Worm (Caenorhabditis elegans) whole organism, L1 larva: ENCODE measurements around the gene C25D7.9.

Experiments
- C04F5.9 ChIP-seq: sonication (generic microtip); optimal IDR thresholded peaks from 2 replicates; lab custom pipeline; 2016; ENCODE audit warnings: missing genetic modification characterization, missing compliant biosample characterization
- C16A3.4 ChIP-seq: fragments of 150-350 bp; optimal IDR thresholded peaks from 2 replicates; lab custom pipeline; 2014; ENCODE audit warnings: missing biosample characterization, missing genetic modification characterization
- C34B4.2 ChIP-seq: sonication (generic microtip); optimal IDR thresholded peaks from 2 replicates; lab custom pipeline; 2017; ENCODE audit warnings: mild to moderate bottlenecking, missing genetic modification characterization, missing compliant biosample characterization
- F16B12.6 ChIP-seq: fragments of 150-350 bp; optimal IDR thresholded peaks from 2 replicates; lab custom pipeline; 2014; ENCODE audit warnings: missing biosample characterization, missing genetic modification characterization
- Y116A8C.19 ChIP-seq: sonication (generic microtip); optimal IDR thresholded peaks from 2 replicates; lab custom pipeline; 2016; ENCODE audit warnings: missing compliant biosample characterization, missing genetic modification characterization, borderline replicate concordance
- aha-1 ChIP-seq: fragments of 150-350 bp; optimal IDR thresholded peaks from 2 replicates; lab custom pipeline; 2014; ENCODE audit warnings: missing biosample characterization, missing genetic modification characterization
- alr-1 ChIP-seq: fragments of 200-800 bp; sonication (Bioruptor generic); optimal IDR thresholded peaks from 2 replicates; lab custom pipeline; 2018; ENCODE audit warnings: borderline replicate concordance, mild to moderate bottlenecking, missing genetic modification characterization, missing compliant biosample characterization
- aly-2 ChIP-seq: fragments of 150-350 bp; optimal IDR thresholded peaks from 2 replicates; lab custom pipeline; 2014; ENCODE audit warnings: missing biosample characterization, missing genetic modification characterization
- ama-1 ChIP-seq: fragments of 150-350 bp; optimal IDR thresholded peaks from 2 replicates; lab custom pipeline; 2014
- blmp-1 ChIP-seq: fragments of 150-350 bp; optimal IDR thresholded peaks from 2 replicates; lab custom pipeline; 2014; ENCODE audit warnings: missing biosample characterization, missing genetic modification characterization
- ceh-63 ChIP-seq: fragments of 200-800 bp; sonication (Bioruptor generic); optimal IDR thresholded peaks from 2 replicates; lab custom pipeline; 2018; ENCODE audit warnings: mild to moderate bottlenecking, missing genetic modification characterization, missing compliant biosample characterization
- ceh-82 ChIP-seq, 3 experiments: fragments of 150-350 bp in 1 of 3; sonication (generic microtip) in 2 of 3; optimal IDR thresholded peaks; 2 replicates each; lab custom pipeline; 2014 to 2017; ENCODE audit warnings: missing biosample characterization in 3 of 3, missing genetic modification characterization in 3 of 3
- ces-1 ChIP-seq: fragments of 150-350 bp; optimal IDR thresholded peaks from 2 replicates; lab custom pipeline; 2014; ENCODE audit warnings: missing biosample characterization, missing genetic modification reagents, missing genetic modification characterization
- dsc-1 ChIP-seq: sonication (generic microtip); optimal IDR thresholded peaks from 2 replicates; lab custom pipeline; 2016; ENCODE audit warnings: mild to moderate bottlenecking, missing genetic modification characterization, missing compliant biosample characterization
- efl-1 ChIP-seq, 4 experiments: fragments of 150-350 bp; optimal IDR thresholded peaks in 3 of 4; peaks in 1 of 4; 1 replicate in 1 of 4; 2 replicates in 3 of 4; lab custom pipeline; 2014; ENCODE audit warnings: missing biosample characterization in 2 of 4, missing genetic modification characterization in 2 of 4, missing genetic modification reagents in 2 of 4
- efl-3 ChIP-seq: fragments of 200-800 bp; sonication (Bioruptor generic); optimal IDR thresholded peaks from 2 replicates; lab custom pipeline; 2018; ENCODE audit warnings: mild to moderate bottlenecking, missing genetic modification characterization, missing compliant biosample characterization
- egl-27 ChIP-seq, 2 experiments: fragments of 150-350 bp in 1 of 2; sonication (generic microtip); optimal IDR thresholded peaks; 3 replicates each; lab custom pipeline; 2017 to 2018; ENCODE audit warnings: missing biosample characterization in 2 of 2, missing genetic modification characterization in 2 of 2, missing genetic modification reagents in 2 of 2
- elt-3 ChIP-seq, 6 experiments: fragments of 150-350 bp in 1 of 6; sonication (generic microtip); optimal IDR thresholded peaks; 2 replicates each; lab custom pipeline; 2017 to 2018; ENCODE audit warnings: missing biosample characterization in 6 of 6, missing genetic modification characterization in 6 of 6, inconsistent platforms in 1 of 6
- fkh-10 ChIP-seq: sonication (generic microtip); optimal IDR thresholded peaks from 2 replicates; lab custom pipeline; 2017; ENCODE audit warnings: missing biosample characterization, missing genetic modification reagents, missing genetic modification characterization
- grh-1 ChIP-seq: fragments of 200-800 bp; sonication (Bioruptor generic); IDR thresholded peaks from 2 replicates; pipeline ENCODE4 v1.3.6; 2022; ENCODE audit warnings: missing genetic modification reagents, missing genetic modification characterization, missing compliant biosample characterization
- hlh-17 ChIP-seq: fragments of 200-800 bp; sonication (Bioruptor generic); optimal IDR thresholded peaks from 2 replicates; lab custom pipeline; 2018; ENCODE audit warnings: missing genetic modification characterization, mild to moderate bottlenecking, missing compliant biosample characterization, moderate library complexity, borderline replicate concordance
- hpl-2 ChIP-seq: fragments of 150-350 bp; optimal IDR thresholded peaks from 2 replicates; lab custom pipeline; 2014; ENCODE audit warnings: missing biosample characterization, missing genetic modification reagents, missing genetic modification characterization
- irx-1 ChIP-seq: sonication (generic microtip); optimal IDR thresholded peaks from 2 replicates; lab custom pipeline; 2016; ENCODE audit warnings: missing genetic modification characterization, missing compliant biosample characterization
- isw-1 ChIP-seq: fragments of 200-800 bp; sonication (Bioruptor generic); IDR thresholded peaks from 2 replicates; pipeline ENCODE4 v1.3.6; 2022; ENCODE audit warnings: missing genetic modification characterization, missing compliant biosample characterization
- jun-1 ChIP-seq: fragments of 150-350 bp; optimal IDR thresholded peaks from 2 replicates; lab custom pipeline; 2014; ENCODE audit warnings: missing biosample characterization, missing genetic modification reagents, missing genetic modification characterization
- lin-13 ChIP-seq: fragments of 150-350 bp; optimal IDR thresholded peaks from 2 replicates; lab custom pipeline; 2014; ENCODE audit warnings: missing biosample characterization, missing genetic modification reagents, missing genetic modification characterization
- lin-14 ChIP-seq: fragments of 200-800 bp; sonication (Bioruptor generic); optimal IDR thresholded peaks from 2 replicates; lab custom pipeline; 2018; ENCODE audit warnings: mild to moderate bottlenecking, missing genetic modification characterization, moderate library complexity, missing compliant biosample characterization
- lir-3 ChIP-seq: sonication (generic microtip); optimal IDR thresholded peaks from 2 replicates; lab custom pipeline; 2016; ENCODE audit warnings: mild to moderate bottlenecking, missing genetic modification characterization, moderate library complexity, missing compliant biosample characterization; ENCODE audit not compliant: poor library complexity
- lsy-2 ChIP-seq, 2 experiments: fragments of 150-350 bp; optimal IDR thresholded peaks; 2 replicates each; lab custom pipeline; 2014; ENCODE audit warnings: missing biosample characterization in 2 of 2, missing genetic modification characterization in 2 of 2
- mab-9 ChIP-seq: fragments of 200-800 bp; sonication (Bioruptor generic); IDR thresholded peaks from 2 replicates; pipeline ENCODE4 v1.3.6; 2022; ENCODE audit warnings: missing genetic modification reagents, missing genetic modification characterization, missing compliant biosample characterization
- mef-2 ChIP-seq: fragments of 150-350 bp; optimal IDR thresholded peaks from 2 replicates; lab custom pipeline; 2014; ENCODE audit warnings: missing biosample characterization, missing genetic modification characterization
- mep-1 ChIP-seq: fragments of 150-350 bp; optimal IDR thresholded peaks from 2 replicates; lab custom pipeline; 2014; ENCODE audit warnings: missing biosample characterization, missing genetic modification characterization
- nhr-12 ChIP-seq: sonication (generic microtip); optimal IDR thresholded peaks from 2 replicates; lab custom pipeline; 2017; ENCODE audit warnings: missing biosample characterization, missing genetic modification characterization
- nhr-20 ChIP-seq: sonication (generic microtip); optimal IDR thresholded peaks from 2 replicates; lab custom pipeline; 2016; ENCODE audit warnings: mild to moderate bottlenecking, missing genetic modification characterization, missing compliant biosample characterization
- nhr-47 ChIP-seq: sonication (generic microtip); optimal IDR thresholded peaks from 2 replicates; lab custom pipeline; 2016; ENCODE audit warnings: mild to moderate bottlenecking, missing genetic modification characterization, moderate library complexity, missing compliant biosample characterization
- nhr-71 ChIP-seq: sonication (generic microtip); optimal IDR thresholded peaks from 2 replicates; lab custom pipeline; 2016; ENCODE audit warnings: mild to moderate bottlenecking, missing genetic modification characterization, moderate library complexity, missing compliant biosample characterization
- nhr-76 ChIP-seq: sonication (generic microtip); optimal IDR thresholded peaks from 2 replicates; lab custom pipeline; 2017; ENCODE audit warnings: missing biosample characterization, missing genetic modification characterization
- nhr-77 ChIP-seq: fragments of 150-350 bp; optimal IDR thresholded peaks from 2 replicates; lab custom pipeline; 2014; ENCODE audit warnings: missing biosample characterization, missing genetic modification characterization
- nhr-84 ChIP-seq: sonication (generic microtip); optimal IDR thresholded peaks from 2 replicates; lab custom pipeline; 2017; ENCODE audit warnings: missing biosample characterization, missing genetic modification characterization
- nhr-90 ChIP-seq: sonication (generic microtip); optimal IDR thresholded peaks from 2 replicates; lab custom pipeline; 2016; ENCODE audit warnings: mild to moderate bottlenecking, missing genetic modification characterization, missing compliant biosample characterization; ENCODE audit not compliant: poor library complexity
- pax-3 ChIP-seq: fragments of 200-800 bp; sonication (Bioruptor generic); optimal IDR thresholded peaks from 2 replicates; lab custom pipeline; 2018; ENCODE audit warnings: mild to moderate bottlenecking, missing genetic modification characterization, moderate library complexity, missing compliant biosample characterization
- pqm-1 ChIP-seq: sonication (generic microtip); optimal IDR thresholded peaks from 3 replicates; lab custom pipeline; 2017; ENCODE audit warnings: missing biosample characterization, missing genetic modification characterization
- rnt-1 ChIP-seq: sonication (generic microtip); optimal IDR thresholded peaks from 2 replicates; lab custom pipeline; 2016; ENCODE audit warnings: mild to moderate bottlenecking, missing genetic modification characterization, moderate library complexity, missing compliant biosample characterization
- skn-1 ChIP-seq: fragments of 150-350 bp; optimal IDR thresholded peaks from 2 replicates; lab custom pipeline; 2014; ENCODE audit warnings: missing biosample characterization, missing genetic modification characterization
- snpc-4 ChIP-seq: fragments of 150-350 bp; optimal IDR thresholded peaks from 2 replicates; lab custom pipeline; 2014; ENCODE audit warnings: missing biosample characterization, missing genetic modification characterization
- sox-4 ChIP-seq: sonication (generic microtip); optimal IDR thresholded peaks from 2 replicates; lab custom pipeline; 2016; ENCODE audit warnings: missing genetic modification characterization, missing compliant biosample characterization
- sptf-1 ChIP-seq: fragments of 150-350 bp; optimal IDR thresholded peaks from 2 replicates; lab custom pipeline; 2014; ENCODE audit warnings: missing biosample characterization, missing genetic modification characterization
- sup-37 ChIP-seq: fragments of 200-800 bp; sonication (Bioruptor generic); optimal IDR thresholded peaks from 2 replicates; lab custom pipeline; 2018; ENCODE audit warnings: mild to moderate bottlenecking, missing genetic modification characterization, missing compliant biosample characterization
- swsn-7 ChIP-seq: sonication (generic microtip); optimal IDR thresholded peaks from 2 replicates; lab custom pipeline; 2016; ENCODE audit warnings: missing genetic modification characterization, missing compliant biosample characterization
- unc-130 ChIP-seq: fragments of 150-350 bp; optimal IDR thresholded peaks from 2 replicates; lab custom pipeline; 2017; ENCODE audit warnings: missing biosample characterization, missing genetic modification characterization, inconsistent platforms
- unc-30 ChIP-seq: sonication (generic microtip); optimal IDR thresholded peaks from 2 replicates; lab custom pipeline; 2017; ENCODE audit warnings: missing biosample characterization, missing genetic modification characterization
- ztf-11 ChIP-seq, 2 experiments: sonication (generic microtip); optimal IDR thresholded peaks; 2 replicates each; lab custom pipeline; 2016 to 2017; ENCODE audit warnings: missing genetic modification characterization in 2 of 2, missing biosample characterization in 1 of 2, missing compliant biosample characterization in 1 of 2
- ztf-4 ChIP-seq: fragments of 150-350 bp; optimal IDR thresholded peaks from 2 replicates; lab custom pipeline; 2014; ENCODE audit warnings: missing biosample characterization, missing genetic modification characterization

The C25D7.9 gene

DNA sequence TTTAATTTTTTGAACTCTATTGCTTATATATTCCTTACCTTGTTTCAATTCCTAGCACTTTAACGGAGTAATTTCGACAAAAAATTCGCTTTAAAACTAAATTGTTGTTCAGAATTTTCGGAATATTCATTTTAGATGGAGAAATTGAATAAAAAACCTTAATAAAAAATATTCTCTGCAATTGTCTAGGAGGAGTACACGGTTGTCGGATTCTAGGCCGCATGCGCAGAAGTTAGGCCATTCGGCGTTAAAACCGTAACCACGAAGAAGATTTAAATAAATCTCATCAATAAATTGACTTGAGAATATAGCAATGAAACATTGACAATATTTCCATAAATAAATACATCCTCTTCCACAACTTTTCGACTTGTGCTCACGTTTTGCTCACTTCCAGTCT lies 17.4 kb downstream of the C25D7.9 start, which contains the start of the genes C01G10.10 and C01G10.9:
TSS of gene C01G10.10 (minus strand) at position 151 of the 400 bp plus-strand sequence.
TSS of gene C01G10.9 (plus strand) at position 240 of the 400 bp plus-strand sequence.
- TF ChIP-seq elt-3 (tag; optimal IDR thresholded peaks at IDR 0.05; lab: Kevin White, UChicago) = peak in 1 of 6 experiments; percentile 60
- TF ChIP-seq mep-1 (tag; lab: Kevin White, UChicago) = peak; percentile 79
- TF ChIP-seq jun-1 (tag; lab: Kevin White, UChicago) = peak; percentile 29
- TF ChIP-seq nhr-84 (tag; lab: Kevin White, UChicago) = no peak
- peak in 1 of 2 experiments; percentile 95 for TF ChIP-seq ztf-11 (tag; optimal IDR thresholded peaks at IDR 0.05; lab: Kevin White, UChicago)
- TF ChIP-seq ztf-4 (tag; lab: Kevin White, UChicago) = no peak
- TF ChIP-seq aly-2 (tag; lab: Kevin White, UChicago) = no peak
- TF ChIP-seq nhr-77 (tag; lab: Kevin White, UChicago) = no peak
- TF ChIP-seq pax-3 (tag; lab: Kevin White, UChicago) = peak; percentile 96
- TF ChIP-seq blmp-1 = peak; percentile 51
- no peak for TF ChIP-seq ceh-63 (GFP tag; lab: Kevin White, UChicago)
- TF ChIP-seq hpl-2 (GFP tag; lab: Kevin White, UChicago) = no peak
- TF ChIP-seq fkh-10 (GFP tag; lab: Kevin White, UChicago) = no peak
- TF ChIP-seq Y116A8C.19 (tag; lab: Kevin White, UChicago) = peak; percentile 70
- no peak for TF ChIP-seq hlh-17
- peak; percentile 34 for TF ChIP-seq unc-130 (tag; lab: Kevin White, UChicago)
- no peak for TF ChIP-seq nhr-76 (tag; lab: Kevin White, UChicago)
- no peak for TF ChIP-seq lin-13 (GFP tag; lab: Kevin White, UChicago)
- TF ChIP-seq nhr-47 = peak; percentile 86
- no peak for TF ChIP-seq mef-2 (tag; lab: Kevin White, UChicago)
- peak; percentile 96 for TF ChIP-seq lir-3 (tag; lab: Kevin White, UChicago)
- no peak for TF ChIP-seq sptf-1 (tag; lab: Kevin White, UChicago)
- TF ChIP-seq C04F5.9 (tag; lab: Kevin White, UChicago) = peak; percentile 83
- peak; percentile 93 for TF ChIP-seq irx-1
- TF ChIP-seq efl-3 = peak; percentile 54
- peak; percentile 97 for TF ChIP-seq rnt-1 (tag; lab: Kevin White, UChicago)
- TF ChIP-seq aha-1 (tag; lab: Kevin White, UChicago) = no peak
- TF ChIP-seq ces-1 (GFP tag; lab: Kevin White, UChicago) = no peak
- peak; percentile 27 for TF ChIP-seq C16A3.4 (tag; lab: Kevin White, UChicago)
- TF ChIP-seq swsn-7 (tag; lab: Kevin White, UChicago) = peak; percentile 83
- TF ChIP-seq C34B4.2 (tag; lab: Kevin White, UChicago) = no peak
- no peak for TF ChIP-seq pqm-1 (tag; lab: Kevin White, UChicago)
- peak; percentile 85 for TF ChIP-seq nhr-20
- TF ChIP-seq snpc-4 = peak; percentile 50
- TF ChIP-seq ceh-82 (tag; optimal IDR thresholded peaks at IDR 0.05; lab: Kevin White, UChicago) = peak; percentile 28 to 32 (median 30)
- TF ChIP-seq nhr-90 (tag; lab: Kevin White, UChicago) = peak; percentile 92
- TF ChIP-seq ama-1 (lab: Kevin White, UChicago) = no peak
- no peak for TF ChIP-seq unc-30 (tag; lab: Kevin White, UChicago)
- TF ChIP-seq sox-4 (tag; lab: Kevin White, UChicago) = peak; percentile 90
- peak; percentile 90 for TF ChIP-seq dsc-1 (tag; lab: Kevin White, UChicago)
- peak; percentile 68 to 70 for TF ChIP-seq lsy-2 (tag; optimal IDR thresholded peaks at IDR 0.05; lab: Kevin White, UChicago)
- TF ChIP-seq egl-27 (tag; optimal IDR thresholded peaks at IDR 0.05; lab: Kevin White, UChicago) = no peak
- peak; percentile 87 for TF ChIP-seq nhr-71 (tag; lab: Kevin White, UChicago)
- no peak for TF ChIP-seq nhr-12 (tag; lab: Kevin White, UChicago)
- TF ChIP-seq efl-1 (optimal IDR thresholded peaks at IDR 0.05; lab: Kevin White, UChicago) = peak; percentile 40 to 68
- peak; percentile 52 to 95 for TF ChIP-seq efl-1 (GFP tag; optimal IDR thresholded peaks at IDR 0.05 in 1 of 2; lab: Kevin White, UChicago)
- TF ChIP-seq F16B12.6 (tag; lab: Kevin White, UChicago) = no peak
- peak; percentile 46; the same call in 1 of the 2 replicates for TF ChIP-seq isw-1
- 0 out of 2 replicates have a peak, but pooled peaks have one; percentile 34 for TF ChIP-seq grh-1 (GFP tag; lab: Robert Waterston, UW)
- TF ChIP-seq skn-1 = peak; percentile 38
- peak; percentile 69 for TF ChIP-seq lin-14 (GFP tag; lab: Kevin White, UChicago)
- TF ChIP-seq alr-1 = no peak
- peak; percentile 78; the same call in 1 of the 2 replicates for TF ChIP-seq mab-9 (GFP tag; lab: Robert Waterston, UW)
- no peak for TF ChIP-seq sup-37 (GFP tag; lab: Kevin White, UChicago)
